Fruit fly (Drosophila melanogaster): ENCODE results near the gene Vps33B.

dm6 chr3R:25515450-25516288 is 42.4 kb downstream of the Vps33B start, which contains the start of gene msi:
- TF ChIP-seq h (optimal IDR thresholded peaks at IDR 0.05) (no peak), Sin3A (optimal IDR thresholded peaks at IDR 0.05) (no peak), Myc (optimal IDR thresholded peaks at IDR 0.05) (no peak)

Data from Kc167 (cell line).